Worm (Caenorhabditis elegans): Measurements from ENCODE around the gene arrd-2.

DNA sequence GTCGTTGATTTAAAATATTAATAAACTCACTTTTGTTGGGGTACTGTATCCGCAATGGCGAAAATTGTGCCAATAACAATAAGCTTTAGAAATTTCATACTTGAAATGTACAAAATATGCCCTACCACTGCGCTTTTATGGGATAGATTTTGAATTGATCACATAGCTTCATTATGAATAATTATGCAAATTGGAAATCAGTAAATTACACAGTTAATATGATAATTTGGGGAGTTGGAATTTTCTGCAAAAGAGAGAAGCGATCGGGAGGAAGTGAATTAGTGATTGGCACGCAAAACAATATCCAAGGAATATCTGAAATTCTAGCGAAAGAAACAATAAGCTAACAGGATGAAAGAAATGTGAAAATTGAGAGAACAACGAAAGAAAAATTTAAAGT is 18.5 kb downstream of the arrd-2 start, which contains the start of gene M176.10:
- TF ChIP-seq ama-1 (optimal IDR thresholded peaks at IDR 0.05) (no peak), aly-2 (tag; optimal IDR thresholded peaks at IDR 0.05) (no peak), lin-39 (tag; optimal IDR thresholded peaks at IDR 0.05) (no peak), R02D3.7 (tag; optimal IDR thresholded peaks at IDR 0.05) (no peak)
